Fruit fly (Drosophila melanogaster) whole organism, embryonic: ENCODE data around the gene CG32413.

ENCODE experiments used
- Ada2b ChIP-seq: fragments of 200-800 bp; sonication (Bioruptor generic); IDR thresholded peaks from 2 replicates; pipeline ENCODE4 v1.3.6; 2022; ENCODE audit warnings: missing biosample characterization, missing genetic modification characterization
- Adf1 ChIP-seq: fragments of 200-800 bp; sonication (Bioruptor generic); IDR thresholded peaks from 2 replicates; pipeline ENCODE4 v1.3.6; 2022; ENCODE audit warnings: missing biosample characterization, missing genetic modification characterization
- B-H2 ChIP-seq: fragments of 200-800 bp; sonication (Bioruptor generic); optimal IDR thresholded peaks from 2 replicates; lab custom pipeline; 2018; ENCODE audit warnings: missing biosample characterization, mild to moderate bottlenecking, missing genetic modification characterization
- CG10431 ChIP-seq: fragments of 200-800 bp; sonication (Bioruptor generic); optimal IDR thresholded peaks from 3 replicates; lab custom pipeline; 2018; ENCODE audit warnings: missing biosample characterization, mild to moderate bottlenecking, missing genetic modification characterization
- CG11723 ChIP-seq: fragments of 200-800 bp; sonication (Bioruptor generic); optimal IDR thresholded peaks from 2 replicates; lab custom pipeline; 2017; ENCODE audit warnings: missing biosample characterization, mild to moderate bottlenecking, missing genetic modification characterization
- CG12769 ChIP-seq: fragments of 200-800 bp; sonication (Bioruptor generic); optimal IDR thresholded peaks from 2 replicates; lab custom pipeline; 2019; ENCODE audit warnings: missing biosample characterization, mild to moderate bottlenecking, missing genetic modification characterization, moderate library complexity
- CG14710 ChIP-seq: fragments of 200-800 bp; sonication (Bioruptor generic); optimal IDR thresholded peaks from 3 replicates; lab custom pipeline; 2019; ENCODE audit warnings: missing biosample characterization, mild to moderate bottlenecking, missing genetic modification characterization, moderate library complexity
- CG17385 ChIP-seq: fragments of 200-800 bp; sonication (Bioruptor generic); optimal IDR thresholded peaks from 3 replicates; lab custom pipeline; 2018; ENCODE audit warnings: missing biosample characterization, mild to moderate bottlenecking, missing genetic modification characterization
- CG17612 ChIP-seq: fragments of 200-800 bp; sonication (Bioruptor generic); IDR thresholded peaks from 2 replicates; pipeline ENCODE4 v1.3.6; 2022; ENCODE audit warnings: missing biosample characterization, missing genetic modification characterization
- CG1832 ChIP-seq: fragments of 200-800 bp; sonication (Bioruptor generic); optimal IDR thresholded peaks from 2 replicates; lab custom pipeline; 2017; ENCODE audit warnings: missing biosample characterization, mild to moderate bottlenecking, missing genetic modification characterization, inconsistent platforms
- CG2116 ChIP-seq: fragments of 200-800 bp; sonication (Bioruptor generic); optimal IDR thresholded peaks from 3 replicates; lab custom pipeline; 2018; ENCODE audit warnings: missing biosample characterization, mild to moderate bottlenecking, missing genetic modification characterization
- CG2199 ChIP-seq: fragments of 200-800 bp; sonication (Bioruptor generic); IDR thresholded peaks from 3 replicates; pipeline ENCODE4 v1.3.6; 2022; ENCODE audit warnings: missing biosample characterization, missing genetic modification characterization
- CG2202 ChIP-seq: fragments of 200-800 bp; sonication (Bioruptor generic); optimal IDR thresholded peaks from 2 replicates; lab custom pipeline; 2018; ENCODE audit warnings: missing biosample characterization, mild to moderate bottlenecking, missing genetic modification characterization
- CG2678 ChIP-seq: fragments of 200-800 bp; sonication (Bioruptor generic); optimal IDR thresholded peaks from 3 replicates; lab custom pipeline; 2019; ENCODE audit warnings: missing biosample characterization, mild to moderate bottlenecking, missing genetic modification characterization, moderate library complexity
- CG33557 ChIP-seq: fragments of 200-800 bp; sonication (Bioruptor generic); optimal IDR thresholded peaks from 2 replicates; lab custom pipeline; 2019; ENCODE audit warnings: missing biosample characterization, mild to moderate bottlenecking, missing genetic modification characterization, moderate library complexity
- CG6175 ChIP-seq: fragments of 200-800 bp; sonication (Bioruptor generic); IDR thresholded peaks from 3 replicates; pipeline ENCODE4 v1.3.6; 2022; ENCODE audit warnings: missing biosample characterization, missing genetic modification characterization
- CG7745 ChIP-seq: fragments of 200-800 bp; sonication (Bioruptor generic); optimal IDR thresholded peaks from 2 replicates; lab custom pipeline; 2018; ENCODE audit warnings: missing biosample characterization, mild to moderate bottlenecking, missing genetic modification characterization, moderate library complexity
- CG9932 ChIP-seq: fragments of 200-800 bp; sonication (Bioruptor generic); IDR thresholded peaks from 2 replicates; pipeline ENCODE4 v1.3.6; 2022; ENCODE audit warnings: missing biosample characterization, missing genetic modification characterization
- Dfd ChIP-seq, 2 experiments: fragments of >200 bp; optimal IDR thresholded peaks; 2 replicates each; lab custom pipeline; 2017; ENCODE audit warnings: missing biosample characterization in 2 of 2, missing genetic modification characterization in 2 of 2
- Doc3 ChIP-seq: fragments of 200-800 bp; sonication (Bioruptor generic); IDR thresholded peaks from 3 replicates; pipeline ENCODE4 v1.3.6; 2022; ENCODE audit warnings: missing biosample characterization, missing genetic modification characterization; ENCODE audit not compliant: partially characterized antibody
- HLH3B ChIP-seq: fragments of 200-800 bp; sonication (Bioruptor generic); IDR thresholded peaks from 2 replicates; pipeline ENCODE4 v1.3.6; 2022; ENCODE audit warnings: missing biosample characterization, missing genetic modification characterization
- HLHmδ ChIP-seq: fragments of 200-800 bp; sonication (Bioruptor generic); optimal IDR thresholded peaks from 2 replicates; lab custom pipeline; 2018; ENCODE audit warnings: missing biosample characterization, mild to moderate bottlenecking, missing genetic modification characterization, moderate library complexity
- Hmx ChIP-seq: fragments of 200-800 bp; sonication (Bioruptor generic); optimal IDR thresholded peaks from 2 replicates; lab custom pipeline; 2016; ENCODE audit warnings: missing biosample characterization, missing genetic modification characterization
- Hr39 ChIP-seq: fragments of >200 bp; optimal IDR thresholded peaks from 2 replicates; lab custom pipeline; 2017
- Hr78 ChIP-seq, 2 experiments: fragments of 200-800 bp in 1 of 2; fragments of >200 bp in 1 of 2; sonication (Bioruptor generic) in 1 of 2; optimal IDR thresholded peaks; 2 replicates each; lab custom pipeline; 2017 to 2019; ENCODE audit warnings: missing biosample characterization in 2 of 2, missing genetic modification characterization in 2 of 2, mild to moderate bottlenecking in 1 of 2, moderate library complexity in 1 of 2
- Nf-YC ChIP-seq: fragments of 200-800 bp; optimal IDR thresholded peaks from 3 replicates; lab custom pipeline; 2019; ENCODE audit warnings: missing biosample characterization, mild to moderate bottlenecking, missing genetic modification characterization, moderate library complexity
- Oli ChIP-seq: fragments of 200-800 bp; sonication (Bioruptor generic); optimal IDR thresholded peaks from 2 replicates; lab custom pipeline; 2018; ENCODE audit warnings: missing biosample characterization, mild to moderate bottlenecking, missing genetic modification characterization, moderate library complexity
- Sox102F ChIP-seq: fragments of 200-800 bp; sonication (Bioruptor generic); optimal IDR thresholded peaks from 2 replicates; lab custom pipeline; 2018; ENCODE audit warnings: missing biosample characterization, mild to moderate bottlenecking, missing genetic modification characterization, moderate library complexity
- Tbp ChIP-seq: fragments of >200 bp; optimal IDR thresholded peaks from 2 replicates; lab custom pipeline; 2018; ENCODE audit warnings: missing biosample characterization, missing genetic modification characterization
- Trl ChIP-seq, 3 experiments: fragments of >200 bp in 2 of 3; fragments of 200-800 bp in 1 of 3; sonication (Bioruptor generic) in 1 of 3; optimal IDR thresholded peaks; 2 replicates in 1 of 3; 3 replicates in 2 of 3; lab custom pipeline; 2016 to 2017; ENCODE audit warnings: missing biosample characterization in 1 of 3, missing genetic modification characterization in 1 of 3
- Xrp1 ChIP-seq: fragments of 200-800 bp; sonication (Bioruptor generic); IDR thresholded peaks from 2 replicates; pipeline ENCODE4 v1.3.6; 2022; ENCODE audit warnings: missing biosample characterization, missing genetic modification characterization
- ac ChIP-seq: fragments of 200-800 bp; sonication (Bioruptor generic); optimal IDR thresholded peaks from 3 replicates; lab custom pipeline; 2017; ENCODE audit warnings: missing biosample characterization, mild to moderate bottlenecking, missing genetic modification characterization
- az2 ChIP-seq: fragments of 200-800 bp; sonication (Bioruptor generic); optimal IDR thresholded peaks from 3 replicates; lab custom pipeline; 2016; ENCODE audit warnings: missing biosample characterization, missing genetic modification characterization
- btn ChIP-seq: fragments of 200-800 bp; sonication (Bioruptor generic); optimal IDR thresholded peaks from 2 replicates; lab custom pipeline; 2016; ENCODE audit warnings: missing biosample characterization, missing genetic modification characterization
- dysf ChIP-seq: fragments of 200-800 bp; sonication (Bioruptor generic); IDR thresholded peaks from 3 replicates; pipeline ENCODE4 v1.3.6; 2022; ENCODE audit warnings: missing biosample characterization, missing genetic modification characterization
- exex ChIP-seq: fragments of 200-800 bp; sonication (Bioruptor generic); optimal IDR thresholded peaks from 4 replicates; lab custom pipeline; 2018; ENCODE audit warnings: missing biosample characterization, mild to moderate bottlenecking, missing genetic modification characterization, moderate library complexity
- grau ChIP-seq: fragments of 200-800 bp; optimal IDR thresholded peaks from 3 replicates; lab custom pipeline; 2019; ENCODE audit warnings: missing biosample characterization, mild to moderate bottlenecking, missing genetic modification characterization, moderate library complexity
- lov ChIP-seq, 2 experiments: fragments of 200-800 bp in 1 of 2; fragments of >200 bp in 1 of 2; sonication (Bioruptor generic) in 1 of 2; IDR thresholded peaks in 1 of 2; optimal IDR thresholded peaks in 1 of 2; 2 replicates in 1 of 2; 3 replicates in 1 of 2; pipeline versions ENCODE4 v1.3.6 to Lab custom; 2017 to 2022; ENCODE audit warnings: missing biosample characterization in 1 of 2, missing genetic modification characterization in 1 of 2
- nerfin-1 ChIP-seq: fragments of 200-800 bp; sonication (Bioruptor generic); optimal IDR thresholded peaks from 3 replicates; lab custom pipeline; 2019; ENCODE audit warnings: missing biosample characterization, mild to moderate bottlenecking, missing genetic modification characterization, moderate library complexity
- ro ChIP-seq: fragments of 200-800 bp; sonication (Bioruptor generic); IDR thresholded peaks from 2 replicates; pipeline ENCODE4 v1.3.6; 2022; ENCODE audit warnings: missing biosample characterization, missing genetic modification characterization
- sd ChIP-seq: fragments of 200-800 bp; sonication (Bioruptor generic); optimal IDR thresholded peaks from 3 replicates; lab custom pipeline; 2018; ENCODE audit warnings: missing biosample characterization, mild to moderate bottlenecking, missing genetic modification characterization, moderate library complexity
- sr ChIP-seq: fragments of 200-800 bp; sonication (Bioruptor generic); IDR thresholded peaks from 3 replicates; pipeline ENCODE4 v1.3.6; 2022; ENCODE audit warnings: missing biosample characterization, missing genetic modification characterization
- ssp ChIP-seq: fragments of 200-800 bp; sonication (Bioruptor generic); IDR thresholded peaks from 2 replicates; pipeline ENCODE4 v1.3.6; 2022; ENCODE audit warnings: missing biosample characterization, missing genetic modification characterization
- stc ChIP-seq: fragments of 200-800 bp; sonication (Bioruptor generic); IDR thresholded peaks from 2 replicates; pipeline ENCODE4 v1.3.6; 2022; ENCODE audit warnings: missing biosample characterization, missing genetic modification characterization
- tap ChIP-seq: fragments of 200-800 bp; optimal IDR thresholded peaks from 3 replicates; lab custom pipeline; 2019; ENCODE audit warnings: missing biosample characterization, mild to moderate bottlenecking, missing genetic modification characterization, moderate library complexity
- trh ChIP-seq: fragments of 200-800 bp; sonication (Bioruptor generic); optimal IDR thresholded peaks from 2 replicates; lab custom pipeline; 2016; ENCODE audit warnings: missing biosample characterization, missing genetic modification characterization
- ttk ChIP-seq: fragments of 200-800 bp; sonication (Bioruptor generic); IDR thresholded peaks from 2 replicates; pipeline ENCODE4 v2.1.2; 2022; ENCODE audit warnings: missing biosample characterization, missing genetic modification characterization
- tx ChIP-seq: fragments of 200-800 bp; sonication (Bioruptor generic); optimal IDR thresholded peaks from 2 replicates; lab custom pipeline; 2016; ENCODE audit warnings: missing biosample characterization, missing genetic modification characterization
- vnd ChIP-seq: fragments of 200-800 bp; sonication (Bioruptor generic); IDR thresholded peaks from 3 replicates; pipeline ENCODE4 v1.3.6; 2022; ENCODE audit warnings: missing biosample characterization, missing genetic modification characterization; ENCODE audit not compliant: partially characterized antibody

The CG32413 gene

DNA sequence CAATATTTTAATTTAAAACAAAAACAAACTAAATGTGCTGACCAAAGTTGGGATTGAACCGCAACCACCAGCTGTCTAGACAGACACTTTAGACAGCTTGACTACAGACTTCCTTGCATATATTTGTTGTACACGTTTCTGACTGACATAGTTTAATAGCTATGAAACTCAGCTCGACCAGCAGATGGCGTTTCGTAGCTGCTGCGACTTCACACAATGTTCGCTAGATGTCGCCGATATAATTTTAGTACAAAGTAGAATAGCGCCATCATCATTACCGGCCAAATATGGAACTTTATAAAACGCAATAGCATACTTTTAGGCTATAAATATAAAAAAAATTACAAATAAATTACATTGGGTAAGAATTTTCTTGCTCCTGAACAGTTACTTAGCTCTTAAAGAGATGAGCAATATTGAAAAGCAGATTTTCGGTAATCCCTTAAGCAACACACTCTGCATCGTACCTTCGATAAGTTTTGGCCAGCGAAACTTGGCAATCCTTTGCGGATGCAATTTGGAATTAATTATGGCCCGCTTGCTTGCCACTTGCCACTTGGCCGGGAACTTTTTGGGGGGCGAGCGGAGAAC lies 34.1 kb downstream of the CG32413 start (continued):
- no peak for TF ChIP-seq lov (optimal IDR thresholded peaks at IDR 0.05; lab: Kevin White, UChicago)
- peak; percentile 70; the same call in 1 of the 3 replicates for TF ChIP-seq lov (GFP tag; IDR thresholded peaks at IDR 0.05; lab: Robert Waterston, UW)
- peak; percentile 88 for TF ChIP-seq CG9932 (GFP tag; lab: Robert Waterston, UW)
- peak; percentile 61 for TF ChIP-seq Sox102F (GFP tag; lab: Kevin White, UChicago)
- no peak for TF ChIP-seq trh (GFP tag; lab: Kevin White, UChicago)
- peak; percentile 31 for TF ChIP-seq btn (GFP tag; lab: Kevin White, UChicago)
- TF ChIP-seq CG1832 (GFP tag; lab: Kevin White, UChicago), result no peak
- no peak for TF ChIP-seq CG7745
- no peak for TF ChIP-seq Ada2b (GFP tag; lab: Robert Waterston, UW)
- TF ChIP-seq Tbp (GFP tag; lab: Kevin White, UChicago), result no peak
- peak; percentile 33 for TF ChIP-seq nerfin-1 (tag; lab: Kevin White, UChicago)
- peak; percentile 75 for TF ChIP-seq CG14710 (tag; lab: Kevin White, UChicago)
- peak; percentile 71 for TF ChIP-seq HLH3B (GFP tag; lab: Robert Waterston, UW)
- TF ChIP-seq sr (GFP tag; lab: Robert Waterston, UW), result peak; percentile 55; the same call in 1 of the 3 replicates
- TF ChIP-seq CG33557 (GFP tag; lab: Kevin White, UChicago), result peak; percentile 35
- peak; percentile 21; the same call in 1 of the 2 replicates for TF ChIP-seq CG17612 (GFP tag; lab: Robert Waterston, UW)
- TF ChIP-seq exex (tag; lab: Kevin White, UChicago), result no peak
- peak; percentile 95 for TF ChIP-seq CG2199 (GFP tag; lab: Robert Waterston, UW)
- no peak for TF ChIP-seq Trl (optimal IDR thresholded peaks at IDR 0.05; lab: Kevin White, UChicago)
- peak; percentile 73 for TF ChIP-seq Trl (GFP tag; optimal IDR thresholded peaks at IDR 0.05; lab: Kevin White, UChicago)
- TF ChIP-seq vnd (GFP tag; lab: Robert Waterston, UW), result no peak
- TF ChIP-seq CG2678 (tag; lab: Kevin White, UChicago), result no peak
- TF ChIP-seq CG10431 (GFP tag; lab: Kevin White, UChicago), result no peak
- no peak for TF ChIP-seq ac
- TF ChIP-seq stc (GFP tag; lab: Robert Waterston, UW), result peak; percentile 56; the same call in 1 of the 2 replicates
- TF ChIP-seq CG11723, result no peak
- no peak for TF ChIP-seq CG6175 (GFP tag; lab: Robert Waterston, UW)
- TF ChIP-seq tx (GFP tag; lab: Kevin White, UChicago), result peak; percentile 18
- TF ChIP-seq Nf-YC (tag; lab: Kevin White, UChicago), result no peak
- no peak for TF ChIP-seq Adf1 (GFP tag; lab: Robert Waterston, UW)
- no peak for TF ChIP-seq CG12769
- TF ChIP-seq CG2202 (tag; lab: Kevin White, UChicago), result no peak
- peak; percentile 20 for TF ChIP-seq Oli (tag; lab: Kevin White, UChicago)
- no peak for TF ChIP-seq Hr78 (GFP tag; optimal IDR thresholded peaks at IDR 0.05; lab: Kevin White, UChicago)
- TF ChIP-seq Hr39 (lab: Kevin White, UChicago), result no peak
- no peak for TF ChIP-seq CG17385 (GFP tag; lab: Kevin White, UChicago)
- no peak for TF ChIP-seq Hmx (GFP tag; lab: Kevin White, UChicago)
- peak; percentile 63 for TF ChIP-seq grau
- peak; percentile 22 for TF ChIP-seq CG2116
- TF ChIP-seq ssp, result peak; percentile 65
- TF ChIP-seq tap, result peak; percentile 49
- TF ChIP-seq ttk, result peak; percentile 82
- TF ChIP-seq Dfd (GFP tag; optimal IDR thresholded peaks at IDR 0.05; lab: Kevin White, UChicago), result no peak
- no peak; the same call in 1 of the 2 replicates for TF ChIP-seq ro (GFP tag; lab: Robert Waterston, UW)
- TF ChIP-seq HLHmδ (GFP tag; lab: Kevin White, UChicago), result peak; percentile 27
- TF ChIP-seq Doc3 (GFP tag; lab: Robert Waterston, UW), result no peak
- no peak for TF ChIP-seq sd (tag; lab: Kevin White, UChicago)
- TF ChIP-seq Xrp1, result peak; percentile 36; the same call in 1 of the 2 replicates
- TF ChIP-seq B-H2 (GFP tag; lab: Kevin White, UChicago), result no peak
- TF ChIP-seq dysf, result peak; percentile 81
- TF ChIP-seq az2 (GFP tag; lab: Kevin White, UChicago), result peak; percentile 67
